Worm (Caenorhabditis elegans) whole organism, early embryonic: ENCODE data around the gene ZC155.2.

Source experiments
- F13C5.2 ChIP-seq: sonication (generic microtip); optimal IDR thresholded peaks from 2 replicates; lab custom pipeline; 2017; ENCODE audit warnings: mild to moderate bottlenecking, missing genetic modification characterization, inconsistent platforms, missing compliant biosample characterization
- aly-1 ChIP-seq: sonication (generic microtip); optimal IDR thresholded peaks from 2 replicates; lab custom pipeline; 2016; ENCODE audit warnings: missing genetic modification characterization, missing compliant biosample characterization
- ama-1 ChIP-seq: fragments of 150-350 bp; optimal IDR thresholded peaks from 2 replicates; lab custom pipeline; 2014
- ceh-13 ChIP-seq: fragments of 200-800 bp; sonication (Bioruptor generic); optimal IDR thresholded peaks from 2 replicates; lab custom pipeline; 2018; ENCODE audit warnings: mild to moderate bottlenecking, missing genetic modification characterization, missing compliant biosample characterization
- ceh-36 ChIP-seq: sonication (generic microtip); optimal IDR thresholded peaks from 2 replicates; lab custom pipeline; 2016; ENCODE audit warnings: missing genetic modification characterization, inconsistent platforms, missing compliant biosample characterization
- hmg-4 ChIP-seq: fragments of 200-800 bp; sonication (Bioruptor generic); optimal IDR thresholded peaks from 2 replicates; lab custom pipeline; 2018; ENCODE audit warnings: mild to moderate bottlenecking, missing genetic modification characterization, missing compliant biosample characterization
- sea-1 ChIP-seq: fragments of 200-800 bp; sonication (Bioruptor generic); conservative IDR thresholded peaks from 2 replicates; pipeline ENCODE4 v1.3.6; 2022; ENCODE audit warnings: missing genetic modification characterization, missing compliant biosample characterization
- tbx-11 ChIP-seq: fragments of 200-800 bp; sonication (Bioruptor generic); IDR thresholded peaks from 2 replicates; pipeline ENCODE4 v1.3.6; 2022; ENCODE audit warnings: missing genetic modification characterization, missing compliant biosample characterization
- tbx-37 ChIP-seq: fragments of 200-800 bp; sonication (Bioruptor generic); conservative IDR thresholded peaks from 2 replicates; pipeline ENCODE4 v1.3.6; 2022; ENCODE audit warnings: missing genetic modification reagents, missing genetic modification characterization, missing compliant biosample characterization

DNA sequence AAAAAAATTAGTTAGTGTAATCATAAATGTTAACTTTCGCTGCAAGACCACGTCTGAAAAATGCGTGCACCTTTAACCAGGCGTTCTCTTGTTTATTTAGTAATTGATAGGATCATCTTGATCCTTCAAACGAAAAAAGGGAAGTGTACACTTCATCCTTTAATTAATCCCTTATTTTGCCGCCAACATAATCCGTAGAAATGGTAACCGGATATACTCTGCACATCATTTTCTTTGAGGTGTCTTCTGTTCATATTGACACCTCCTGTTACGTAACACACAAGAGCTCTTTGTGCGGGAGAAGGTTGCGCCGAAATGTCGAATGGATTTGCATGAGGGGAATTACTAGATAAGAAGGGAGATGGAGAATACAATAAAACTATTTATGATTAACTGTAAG lies 29.9 kb downstream of the ZC155.2 start:
- TF ChIP-seq ceh-36 (peak; percentile 67), F13C5.2 (tag; lab: Kevin White, UChicago) (no peak), ceh-13 (no peak), aly-1 (tag; lab: Kevin White, UChicago) (no peak), tbx-11 (no peak), tbx-37 (GFP tag; lab: Robert Waterston, UW) (no peak), hmg-4 (GFP tag; lab: Kevin White, UChicago) (no peak), sea-1 (GFP tag; lab: Robert Waterston, UW) (no peak), ama-1 (lab: Kevin White, UChicago) (no peak)
